Worm (Caenorhabditis elegans) whole organism, late embryonic: Measurements from ENCODE around the gene srz-75.

Source experiments
- ceh-24 ChIP-seq: sonication (generic microtip); optimal IDR thresholded peaks from 2 replicates; lab custom pipeline; 2016; ENCODE audit warnings: mild to moderate bottlenecking, missing genetic modification characterization, missing compliant biosample characterization
- nfya-1 ChIP-seq: sonication (generic microtip); optimal IDR thresholded peaks from 2 replicates; lab custom pipeline; 2017; ENCODE audit warnings: missing genetic modification characterization, mild to moderate bottlenecking, missing compliant biosample characterization, antibody characterized with exemption, moderate library complexity

ce11 chrIV:16280614-16281013 lies 10.0 kb downstream of the srz-75 start, which contains the start of gene clec-191:
- TF ChIP-seq ceh-24 (tag; lab: Kevin White, UChicago) (no peak), nfya-1 (tag; lab: Kevin White, UChicago) (no peak)
